Worm (Caenorhabditis elegans) whole organism, midembryonic: ENCODE data around the gene F46C5.1.

Experiments
- T22C8.4 ChIP-seq: fragments of 200-800 bp; sonication (Bioruptor generic); IDR thresholded peaks from 2 replicates; pipeline ENCODE4 v1.3.6; 2022; ENCODE audit warnings: missing genetic modification characterization, missing compliant biosample characterization
- cog-1 ChIP-seq: sonication (generic microtip); optimal IDR thresholded peaks from 2 replicates; lab custom pipeline; 2016; ENCODE audit warnings: missing genetic modification characterization, missing compliant biosample characterization
- flt-1 ChIP-seq: fragments of 200-800 bp; sonication (Bioruptor generic); IDR thresholded peaks from 2 replicates; pipeline ENCODE4 v1.3.6; 2022; ENCODE audit warnings: missing genetic modification characterization, missing compliant biosample characterization
- klf-2 ChIP-seq: fragments of 200-800 bp; sonication (Bioruptor generic); conservative IDR thresholded peaks from 2 replicates; pipeline ENCODE4 v1.3.6; 2022; ENCODE audit warnings: missing genetic modification reagents, missing genetic modification characterization, missing compliant biosample characterization
- med-1 ChIP-seq: sonication (generic microtip); optimal IDR thresholded peaks from 2 replicates; lab custom pipeline; 2017; ENCODE audit warnings: missing genetic modification characterization, mild to moderate bottlenecking, missing compliant biosample characterization, antibody characterized with exemption, missing genetic modification reagents; ENCODE audit not compliant: insufficient read depth
- ref-1 ChIP-seq: fragments of 200-800 bp; sonication (Bioruptor generic); conservative IDR thresholded peaks from 2 replicates; pipeline ENCODE4 v1.3.6; 2022; ENCODE audit warnings: missing genetic modification reagents, missing genetic modification characterization, missing compliant biosample characterization
- tab-1 ChIP-seq: fragments of 200-800 bp; sonication (Bioruptor generic); IDR thresholded peaks from 2 replicates; pipeline ENCODE4 v1.3.6; 2022; ENCODE audit warnings: missing genetic modification characterization, missing compliant biosample characterization
- ztf-23 ChIP-seq: fragments of 200-800 bp; sonication (Bioruptor generic); IDR thresholded peaks from 2 replicates; pipeline ENCODE4 v1.3.6; 2022; ENCODE audit warnings: missing genetic modification reagents, missing genetic modification characterization, missing compliant biosample characterization
- ztf-29 ChIP-seq: fragments of 200-800 bp; sonication (Bioruptor generic); IDR thresholded peaks from 2 replicates; pipeline ENCODE4 v1.3.6; 2022; ENCODE audit warnings: missing genetic modification reagents, missing genetic modification characterization, missing compliant biosample characterization

The F46C5.1 gene

ce11 chrII:8811825-8812224 lies 9.2 kb downstream of the F46C5.1 start:
- no peak for TF ChIP-seq klf-2 (GFP tag; lab: Robert Waterston, UW)
- TF ChIP-seq ztf-23 (GFP tag; lab: Robert Waterston, UW) = no peak
- TF ChIP-seq tab-1 (GFP tag; lab: Robert Waterston, UW) = no peak
- no peak for TF ChIP-seq cog-1 (tag; lab: Kevin White, UChicago)
- no peak for TF ChIP-seq T22C8.4 (GFP tag; lab: Robert Waterston, UW)
- TF ChIP-seq med-1 (GFP tag; lab: Kevin White, UChicago) = no peak
- TF ChIP-seq flt-1 (GFP tag; lab: Robert Waterston, UW) = no peak
- TF ChIP-seq ref-1 = no peak
- no peak for TF ChIP-seq ztf-29 (GFP tag; lab: Robert Waterston, UW)

ce11 chrII:8810679-8811413 lies 10.1 kb downstream of the F46C5.1 start, which contains the start of the genes F46C5.9 and rer-1:
Gene F46C5.9, minus strand, starts transcription at chrII:8810729.
Gene rer-1, plus strand, starts transcription at chrII:8811370.
- TF ChIP-seq cog-1 (tag; lab: Kevin White, UChicago) = no peak
- TF ChIP-seq T22C8.4 (GFP tag; lab: Robert Waterston, UW) = no peak
- no peak for TF ChIP-seq klf-2 (GFP tag; lab: Robert Waterston, UW)
- TF ChIP-seq tab-1 (GFP tag; lab: Robert Waterston, UW) = no peak
- no peak for TF ChIP-seq ztf-29 (GFP tag; lab: Robert Waterston, UW)
- TF ChIP-seq flt-1 (GFP tag; lab: Robert Waterston, UW) = no peak
- no peak for TF ChIP-seq ref-1
- no peak for TF ChIP-seq ztf-23 (GFP tag; lab: Robert Waterston, UW)
- TF ChIP-seq med-1 (GFP tag; lab: Kevin White, UChicago) = no peak

ce11 chrII:8808482-8808881 lies 12.5 kb downstream of the F46C5.1 start, which contains the start of gene F07H5.10:
Gene F07H5.10, minus strand, starts transcription at chrII:8808582.
- TF ChIP-seq ref-1 (no peak), med-1 (GFP tag; lab: Kevin White, UChicago) (no peak), tab-1 (GFP tag; lab: Robert Waterston, UW) (no peak), klf-2 (GFP tag; lab: Robert Waterston, UW) (no peak), cog-1 (tag; lab: Kevin White, UChicago) (no peak), ztf-23 (GFP tag; lab: Robert Waterston, UW) (no peak), flt-1 (GFP tag; lab: Robert Waterston, UW) (no peak), T22C8.4 (GFP tag; lab: Robert Waterston, UW) (no peak), ztf-29 (GFP tag; lab: Robert Waterston, UW) (no peak)

- no peak for TF ChIP-seq ztf-23 (GFP tag; lab: Robert Waterston, UW)
- no peak for TF ChIP-seq ref-1
- no peak for TF ChIP-seq ztf-29 (GFP tag; lab: Robert Waterston, UW)
- TF ChIP-seq tab-1 (GFP tag; lab: Robert Waterston, UW) = no peak
- TF ChIP-seq T22C8.4 (GFP tag; lab: Robert Waterston, UW) = no peak
- TF ChIP-seq cog-1 (tag; lab: Kevin White, UChicago) = no peak
- TF ChIP-seq klf-2 (GFP tag; lab: Robert Waterston, UW) = no peak
- TF ChIP-seq flt-1 (GFP tag; lab: Robert Waterston, UW) = no peak
- no peak for TF ChIP-seq med-1 (GFP tag; lab: Kevin White, UChicago)
These were observed 14.1 kb downstream of the F46C5.1 start, which contains the start of gene pho-13 for ce11 chrII:8806921-8807320. Gene pho-13, minus strand, starts transcription at chrII:8807021.

DNA sequence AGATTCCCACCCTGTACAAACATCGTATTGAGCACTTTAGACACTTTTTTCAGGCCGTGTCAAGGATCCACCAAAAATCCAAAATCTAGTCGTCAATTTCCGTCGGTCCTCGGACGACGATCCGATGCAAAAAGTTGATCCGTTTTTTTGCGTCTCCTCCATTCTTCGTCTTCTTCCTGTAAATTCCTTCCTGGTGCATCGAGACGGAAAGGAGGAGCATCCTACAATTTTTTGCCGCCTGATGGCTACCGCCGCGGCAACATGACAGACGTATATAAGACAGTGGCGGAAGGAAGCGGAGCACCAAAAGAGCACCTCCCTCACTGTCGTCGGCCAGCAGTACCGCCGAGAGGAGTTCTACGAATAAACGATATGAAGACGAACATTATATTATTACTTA lies 20.2 kb downstream of the F46C5.1 start, which contains the start of gene appg-2:
Gene appg-2 (plus strand): TSS at position 301 of the 400 bp plus-strand sequence.
- no peak for TF ChIP-seq ref-1
- TF ChIP-seq klf-2 (GFP tag; lab: Robert Waterston, UW) = no peak
- no peak for TF ChIP-seq flt-1 (GFP tag; lab: Robert Waterston, UW)
- TF ChIP-seq cog-1 (tag; lab: Kevin White, UChicago) = no peak
- no peak for TF ChIP-seq tab-1 (GFP tag; lab: Robert Waterston, UW)

ce11 chrII:8799725-8800124 lies 21.3 kb downstream of the F46C5.1 start:
- TF ChIP-seq ref-1 (no peak), T22C8.4 (GFP tag; lab: Robert Waterston, UW) (no peak), med-1 (GFP tag; lab: Kevin White, UChicago) (no peak), cog-1 (tag; lab: Kevin White, UChicago) (no peak), flt-1 (GFP tag; lab: Robert Waterston, UW) (no peak), ztf-23 (GFP tag; lab: Robert Waterston, UW) (no peak), klf-2 (GFP tag; lab: Robert Waterston, UW) (no peak), tab-1 (GFP tag; lab: Robert Waterston, UW) (no peak), ztf-29 (GFP tag; lab: Robert Waterston, UW) (no peak)

- TF ChIP-seq klf-2 (GFP tag; lab: Robert Waterston, UW) (no peak), flt-1 (GFP tag; lab: Robert Waterston, UW) (no peak), med-1 (GFP tag; lab: Kevin White, UChicago) (no peak), cog-1 (tag; lab: Kevin White, UChicago) (no peak), tab-1 (GFP tag; lab: Robert Waterston, UW) (no peak), T22C8.4 (GFP tag; lab: Robert Waterston, UW) (no peak), ztf-29 (GFP tag; lab: Robert Waterston, UW) (no peak), ref-1 (no peak), ztf-23 (GFP tag; lab: Robert Waterston, UW) (no peak)
These were observed 24.6 kb downstream of the F46C5.1 start for ce11 chrII:8796391-8796790.

DNA sequence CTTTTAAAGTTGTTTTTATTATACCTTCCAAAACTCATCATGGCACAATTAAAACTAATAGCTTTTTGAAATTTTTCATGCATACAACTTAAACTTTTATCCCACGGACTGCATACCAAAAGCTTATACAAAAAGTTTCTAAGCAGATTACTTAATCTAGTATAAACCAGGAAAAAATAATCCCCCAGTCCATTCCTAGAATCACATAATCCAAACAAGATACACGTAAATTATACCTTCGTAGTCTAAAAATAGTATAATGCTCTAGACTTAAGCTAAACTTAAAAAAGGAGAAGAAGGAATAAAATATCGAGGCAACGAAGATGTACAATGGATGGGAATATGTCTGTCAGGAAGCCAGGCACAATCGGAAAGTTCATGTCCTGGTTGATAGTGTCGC lies 25.8 kb downstream of the F46C5.1 start:
- TF ChIP-seq tab-1 (GFP tag; lab: Robert Waterston, UW) (no peak), ztf-29 (GFP tag; lab: Robert Waterston, UW) (no peak), ztf-23 (GFP tag; lab: Robert Waterston, UW) (no peak), cog-1 (tag; lab: Kevin White, UChicago) (no peak)

ce11 chrII:8794072-8794471 lies 26.9 kb downstream of the F46C5.1 start, which contains the start of gene F07H5.7:
Gene F07H5.7, minus strand, starts transcription at chrII:8794172.
- TF ChIP-seq T22C8.4 (GFP tag; lab: Robert Waterston, UW) (no peak), ref-1 (no peak), flt-1 (GFP tag; lab: Robert Waterston, UW) (no peak), med-1 (GFP tag; lab: Kevin White, UChicago) (no peak), cog-1 (tag; lab: Kevin White, UChicago) (no peak), tab-1 (GFP tag; lab: Robert Waterston, UW) (no peak), ztf-29 (GFP tag; lab: Robert Waterston, UW) (no peak), ztf-23 (GFP tag; lab: Robert Waterston, UW) (no peak), klf-2 (GFP tag; lab: Robert Waterston, UW) (no peak)
